Worm (Caenorhabditis elegans): ENCODE measurements around the gene lgc-17.

- TF ChIP-seq nhr-12 (tag; optimal IDR thresholded peaks at IDR 0.05), result no peak
- no peak for TF ChIP-seq ceh-43 (GFP tag; optimal IDR thresholded peaks at IDR 0.05)
- no peak for TF ChIP-seq nhr-76 (tag; optimal IDR thresholded peaks at IDR 0.05)
- no peak for TF ChIP-seq snpc-4 (tag; optimal IDR thresholded peaks at IDR 0.05)
- TF ChIP-seq lin-13 (tag; optimal IDR thresholded peaks at IDR 0.05), result no peak
Measured at ce11 chrX:12118340-12118739, 3.0 kb upstream of the lgc-17 start, which contains the start of gene lgc-16.

Data from whole organism, mixed stage, embryonic.